Fruit fly (Drosophila melanogaster): ENCODE results near the gene Pmi.

The Pmi gene

dm6 chr3L:5828684-5829083 is 48.8 kb downstream of the Pmi start (continued):
- TF ChIP-seq CG6689 (GFP tag; IDR thresholded peaks at IDR 0.05) (no peak), lbe (GFP tag; optimal IDR thresholded peaks at IDR 0.05) (no peak), gem (tag; optimal IDR thresholded peaks at IDR 0.05) (peak; percentile 70), MTF-1 (GFP tag; optimal IDR thresholded peaks at IDR 0.05; ENCODE audit: borderline replicate concordance) (no peak), CG3407 (GFP tag; optimal IDR thresholded peaks at IDR 0.05) (no peak), CG17802 (tag; optimal IDR thresholded peaks at IDR 0.05) (no peak), Sox102F (GFP tag; optimal IDR thresholded peaks at IDR 0.05) (peak; percentile 57), gsb (GFP tag; IDR thresholded peaks at IDR 0.05) (0 out of 2 replicates have a peak, but pooled peaks have one; percentile 7), ERR (GFP tag; optimal IDR thresholded peaks at IDR 0.05) (no peak), chif (GFP tag; optimal IDR thresholded peaks at IDR 0.05) (no peak), Atf3 (GFP tag; optimal IDR thresholded peaks at IDR 0.05) (no peak), CG10209 (GFP tag; optimal IDR thresholded peaks at IDR 0.05) (peak; percentile 28), CG4820 (GFP tag; optimal IDR thresholded peaks at IDR 0.05) (no peak), pita (GFP tag; optimal IDR thresholded peaks at IDR 0.05) (no peak), D (optimal IDR thresholded peaks at IDR 0.05) (no peak), D (GFP tag; optimal IDR thresholded peaks at IDR 0.05) (peak; percentile 15), gsb-n (tag; optimal IDR thresholded peaks at IDR 0.05) (peak; percentile 2), ems (GFP tag; optimal IDR thresholded peaks at IDR 0.05) (no peak), CoRest (tag; optimal IDR thresholded peaks at IDR 0.05) (peak; percentile 71), TFAM (GFP tag; optimal IDR thresholded peaks at IDR 0.05) (no peak), ham (GFP tag; IDR thresholded peaks at IDR 0.05) (no peak), Dip3 (GFP tag; optimal IDR thresholded peaks at IDR 0.05) (no peak), cato (GFP tag; optimal IDR thresholded peaks at IDR 0.05; ENCODE audit: borderline replicate concordance) (no peak), CG8281 (tag; optimal IDR thresholded peaks at IDR 0.05) (no peak)

dm6 chr3L:5830649-5831048 is 50.8 kb downstream of the Pmi start:
- TF ChIP-seq gce (GFP tag; IDR thresholded peaks at IDR 0.05) = no peak
- no peak for TF ChIP-seq CG14050 (GFP tag; IDR thresholded peaks at IDR 0.05)
- no peak for TF ChIP-seq vvl (GFP tag; IDR thresholded peaks at IDR 0.05)
- no peak for TF ChIP-seq CG17802 (tag; optimal IDR thresholded peaks at IDR 0.05)
- TF ChIP-seq MESR4 (GFP tag; optimal IDR thresholded peaks at IDR 0.05) = no peak
- peak; percentile 93 for TF ChIP-seq CG11504 (tag; optimal IDR thresholded peaks at IDR 0.05)
- TF ChIP-seq CG18262 (tag; optimal IDR thresholded peaks at IDR 0.05) = no peak
- TF ChIP-seq CG7786 (GFP tag; optimal IDR thresholded peaks at IDR 0.05) = no peak

- TF ChIP-seq chinmo (GFP tag; IDR thresholded peaks at IDR 0.05; ENCODE audit: partially characterized antibody) (0 out of 4 replicates have a peak, but pooled peaks have one; percentile 59), sd (tag; optimal IDR thresholded peaks at IDR 0.05) (peak; percentile 53), pita (GFP tag; optimal IDR thresholded peaks at IDR 0.05) (no peak), CG15269 (tag; optimal IDR thresholded peaks at IDR 0.05) (peak; percentile 24)
Measured at dm6 chr3L:5831890-5832289, 52.0 kb downstream of the Pmi start.

- TF ChIP-seq CG11504 (tag; optimal IDR thresholded peaks at IDR 0.05) (peak; percentile 69), crol (GFP tag; IDR thresholded peaks at IDR 0.05) (peak; percentile 64), peb (GFP tag; IDR thresholded peaks at IDR 0.05) (no peak)
Measured at dm6 chr3L:5833761-5834160, 53.9 kb downstream of the Pmi start.

All from whole organism, embryonic.